Fruit fly (Drosophila melanogaster) whole organism, pupa: ENCODE data around the gene AANATL2.

ENCODE experiments used
- CG17806 ChIP-seq: fragments of 200-800 bp; sonication (Bioruptor generic); optimal IDR thresholded peaks from 2 replicates; lab custom pipeline; 2018; ENCODE audit warnings: missing biosample characterization, mild to moderate bottlenecking, missing genetic modification characterization, moderate library complexity
- Pif1A ChIP-seq: fragments of 200-800 bp; sonication (Bioruptor generic); optimal IDR thresholded peaks from 3 replicates; lab custom pipeline; 2016; ENCODE audit warnings: missing biosample characterization, missing genetic modification characterization

DNA sequence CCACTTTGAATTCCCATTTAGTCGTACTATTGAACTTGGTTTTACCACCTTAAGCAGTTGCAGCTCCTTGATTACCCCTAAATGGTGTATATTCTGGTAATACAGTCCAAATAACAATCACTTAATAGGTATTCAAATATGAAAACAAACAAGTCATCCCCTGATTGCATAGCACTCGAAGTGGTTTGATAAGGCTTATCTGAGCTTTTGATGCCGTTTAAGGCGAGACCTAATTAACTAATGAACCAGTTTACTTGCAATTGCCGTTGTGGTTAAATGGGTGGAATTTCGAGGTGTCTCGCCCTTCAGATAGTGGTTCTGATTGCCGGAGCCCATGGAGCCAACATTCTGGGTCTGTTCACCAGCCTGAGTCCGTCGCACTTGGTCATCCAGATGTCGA is 30.9 kb upstream of the AANATL2 start, which contains the start of gene Ugt37B1:
- TF ChIP-seq CG17806 (tag; lab: Kevin White, UChicago) (no peak), Pif1A (GFP tag; lab: Kevin White, UChicago) (no peak)
